Worm (Caenorhabditis elegans) whole organism, early embryonic: ENCODE measurements around the gene C44B7.7.

Experiments used
- F13C5.2 ChIP-seq: sonication (generic microtip); optimal IDR thresholded peaks from 2 replicates; lab custom pipeline; 2017; ENCODE audit warnings: mild to moderate bottlenecking, missing genetic modification characterization, inconsistent platforms, missing compliant biosample characterization
- ets-7 ChIP-seq: sonication (generic microtip); optimal IDR thresholded peaks from 2 replicates; lab custom pipeline; 2016; ENCODE audit warnings: missing genotype, missing genetic modification characterization, missing compliant biosample characterization
- tbx-37 ChIP-seq: fragments of 200-800 bp; sonication (Bioruptor generic); conservative IDR thresholded peaks from 2 replicates; pipeline ENCODE4 v1.3.6; 2022; ENCODE audit warnings: missing genetic modification reagents, missing genetic modification characterization, missing compliant biosample characterization

DNA sequence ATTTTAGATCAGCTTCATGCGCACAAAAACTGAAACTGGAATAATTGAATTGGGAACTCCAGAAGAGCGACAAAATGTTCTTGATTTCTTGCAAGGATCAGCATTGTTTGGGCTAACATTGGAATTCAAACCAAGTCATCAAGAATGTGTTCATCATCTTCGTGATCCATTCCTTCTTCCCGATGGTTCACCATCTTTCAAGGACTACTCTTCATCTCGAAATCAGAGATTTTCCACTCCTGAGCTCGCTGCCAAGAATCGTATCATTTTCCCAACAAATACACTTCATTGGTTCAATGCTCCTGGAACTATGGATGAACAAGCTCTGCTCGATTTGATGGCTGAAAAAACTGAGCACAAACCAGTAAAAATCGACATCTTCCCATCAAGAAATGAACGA, 20.7 kb upstream of the C44B7.7 start:
- TF ChIP-seq ets-7 (tag; lab: Kevin White, UChicago) = no peak
- TF ChIP-seq F13C5.2 (tag; lab: Kevin White, UChicago) = no peak
- TF ChIP-seq tbx-37 (GFP tag; lab: Robert Waterston, UW) = no peak
